Fruit fly (Drosophila melanogaster) whole organism, adult: ENCODE results near the gene CG34447.

Experiments used
- CG11617 ChIP-seq: fragments of 200-800 bp; sonication (Bioruptor generic); optimal IDR thresholded peaks from 2 replicates; lab custom pipeline; 2017; ENCODE audit warnings: mild to moderate bottlenecking, missing biosample characterization, missing genetic modification reagents, missing genetic modification characterization
- CG12768 ChIP-seq: fragments of 200-800 bp; sonication (Bioruptor generic); optimal IDR thresholded peaks from 2 replicates; lab custom pipeline; 2017; ENCODE audit warnings: missing biosample characterization, missing genetic modification characterization, mild to moderate bottlenecking, moderate library complexity, missing genetic modification reagents
- CG14711 ChIP-seq: fragments of 200-800 bp; sonication (Bioruptor generic); optimal IDR thresholded peaks from 2 replicates; lab custom pipeline; 2018; ENCODE audit warnings: missing biosample characterization, mild to moderate bottlenecking, missing genetic modification characterization, moderate library complexity
- CG1620 ChIP-seq: fragments of 200-800 bp; sonication (Bioruptor generic); optimal IDR thresholded peaks from 2 replicates; lab custom pipeline; 2016; ENCODE audit warnings: missing biosample characterization, missing genetic modification characterization
- CG5204 ChIP-seq: fragments of 200-800 bp; sonication (Bioruptor generic); optimal IDR thresholded peaks from 2 replicates; lab custom pipeline; 2016; ENCODE audit warnings: missing biosample characterization, missing genetic modification characterization
- CG7045 ChIP-seq: fragments of 200-800 bp; sonication (Bioruptor generic); optimal IDR thresholded peaks from 2 replicates; lab custom pipeline; 2017; ENCODE audit warnings: missing biosample characterization, mild to moderate bottlenecking, missing genetic modification characterization
- Clk ChIP-seq: fragments of 200-800 bp; sonication (Bioruptor generic); optimal IDR thresholded peaks from 2 replicates; lab custom pipeline; 2017; ENCODE audit warnings: missing biosample characterization, missing genetic modification characterization
- Crg-1 ChIP-seq: fragments of 200-800 bp; sonication (Bioruptor generic); optimal IDR thresholded peaks from 2 replicates; lab custom pipeline; 2016; ENCODE audit warnings: missing biosample characterization, missing genetic modification characterization
- Hr96 ChIP-seq: fragments of 200-800 bp; sonication (Bioruptor generic); optimal IDR thresholded peaks from 2 replicates; lab custom pipeline; 2016; ENCODE audit warnings: missing biosample characterization, missing genetic modification characterization
- Mnt ChIP-seq: fragments of 200-800 bp; sonication (Bioruptor generic); optimal IDR thresholded peaks from 2 replicates; lab custom pipeline; 2016; ENCODE audit warnings: missing biosample characterization, mild to moderate bottlenecking, missing genetic modification characterization
- bab1 ChIP-seq: fragments of 200-800 bp; sonication (Bioruptor generic); optimal IDR thresholded peaks from 3 replicates; lab custom pipeline; 2019; ENCODE audit warnings: missing biosample characterization, mild to moderate bottlenecking, missing genetic modification characterization, moderate library complexity
- tj ChIP-seq: fragments of 200-800 bp; sonication (Bioruptor generic); optimal IDR thresholded peaks from 3 replicates; lab custom pipeline; 2017; ENCODE audit warnings: missing biosample characterization, mild to moderate bottlenecking, missing genetic modification characterization, moderate library complexity
- toe ChIP-seq: fragments of 200-800 bp; sonication (Bioruptor generic); optimal IDR thresholded peaks from 2 replicates; lab custom pipeline; 2016; ENCODE audit warnings: missing biosample characterization, missing genetic modification characterization

DNA sequence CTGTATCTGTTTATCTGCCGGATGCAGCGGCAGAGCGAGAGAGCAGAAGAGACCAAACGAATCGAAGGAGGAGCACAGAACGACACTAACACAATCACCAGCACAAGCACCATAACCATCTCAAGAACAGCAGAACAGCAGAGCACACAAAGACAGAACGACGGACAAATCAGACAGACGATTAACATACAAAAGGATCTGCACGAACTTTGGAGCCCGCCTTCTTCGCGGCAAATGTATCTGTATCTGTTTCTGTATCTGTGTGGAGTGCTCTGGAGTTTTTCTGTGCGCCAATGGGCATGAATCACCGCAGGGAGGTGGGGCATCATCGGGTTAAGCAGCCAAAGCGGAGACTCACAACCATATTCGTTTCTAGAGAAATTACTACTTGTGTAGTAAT lies 28.7 kb upstream of the CG34447 start:
- TF ChIP-seq Crg-1 (GFP tag; lab: Kevin White, UChicago) (no peak), bab1 (no peak), tj (no peak), Clk (GFP tag; lab: Kevin White, UChicago) (no peak), Mnt (GFP tag; lab: Kevin White, UChicago) (no peak), toe (GFP tag; lab: Kevin White, UChicago) (no peak), CG1620 (GFP tag; lab: Kevin White, UChicago) (no peak), Hr96 (no peak), CG11617 (GFP tag; lab: Kevin White, UChicago) (no peak), CG7045 (no peak), CG5204 (no peak), CG12768 (GFP tag; lab: Kevin White, UChicago) (no peak), CG14711 (tag; lab: Kevin White, UChicago) (no peak)
